Fruit fly (Drosophila melanogaster): ENCODE results near the gene CG34273.
A peak's percentile ranks its signal among the peaks of the same experiment; 100 is the strongest.

CG34273 gene

dm6 chr3R:14558383-14558883 lies 41.6 kb downstream of the CG34273 start (continued):
- peak; percentile 74 for TF ChIP-seq CG11560 (tag; IDR thresholded peaks at IDR 0.05)
- peak; percentile 64; the same call in 1 of the 2 replicates for TF ChIP-seq Doc2 (GFP tag; IDR thresholded peaks at IDR 0.05)
- no peak for TF ChIP-seq inv (GFP tag; IDR thresholded peaks at IDR 0.05; ENCODE audit: partially characterized antibody)
- peak; percentile 73 for TF ChIP-seq trem (tag; optimal IDR thresholded peaks at IDR 0.05)
- TF ChIP-seq CG10209 (GFP tag; optimal IDR thresholded peaks at IDR 0.05): peak; percentile 92
- TF ChIP-seq vvl (GFP tag; IDR thresholded peaks at IDR 0.05): peak; percentile 92
- peak; percentile 69 for TF ChIP-seq CG31224 (GFP tag; IDR thresholded peaks at IDR 0.05)
- TF ChIP-seq CG6175 (GFP tag; IDR thresholded peaks at IDR 0.05): peak; percentile 39; the same call in 1 of the 3 replicates
- peak; percentile 71 for TF ChIP-seq CG32772 (GFP tag; IDR thresholded peaks at IDR 0.05)
- peak; percentile 89 for TF ChIP-seq CG17385 (GFP tag; optimal IDR thresholded peaks at IDR 0.05)
- peak; percentile 84 for TF ChIP-seq CG17568 (GFP tag; optimal IDR thresholded peaks at IDR 0.05)
- peak; percentile 71 for TF ChIP-seq dimm (GFP tag; IDR thresholded peaks at IDR 0.05)
- TF ChIP-seq CkIIα-i1 (GFP tag; IDR thresholded peaks at IDR 0.05): peak; percentile 19; the same call in 1 of the 2 replicates
- peak; percentile 84 for TF ChIP-seq CG4854 (GFP tag; optimal IDR thresholded peaks at IDR 0.05)
- peak; percentile 42; the same call in 1 of the 3 replicates for TF ChIP-seq HLH4C (GFP tag; IDR thresholded peaks at IDR 0.05; ENCODE audit: partially characterized antibody)
- TF ChIP-seq crc (GFP tag; optimal IDR thresholded peaks at IDR 0.05): peak; percentile 87
- peak; percentile 77 for TF ChIP-seq CrebB (tag; optimal IDR thresholded peaks at IDR 0.05)
- peak; percentile 84 for TF ChIP-seq CG12155 (GFP tag; optimal IDR thresholded peaks at IDR 0.05)
- TF ChIP-seq fd3F (GFP tag; optimal IDR thresholded peaks at IDR 0.05): peak; percentile 88
- peak; percentile 75 for TF ChIP-seq CG7987 (GFP tag; optimal IDR thresholded peaks at IDR 0.05)
- peak; percentile 58 for TF ChIP-seq Lhr (GFP tag; optimal IDR thresholded peaks at IDR 0.05)
- peak; percentile 93 for TF ChIP-seq CG6854 (GFP tag; optimal IDR thresholded peaks at IDR 0.05)
- TF ChIP-seq CG2875 (GFP tag; optimal IDR thresholded peaks at IDR 0.05): peak; percentile 88
- peak; percentile 79 for TF ChIP-seq CG18011 (GFP tag; optimal IDR thresholded peaks at IDR 0.05)
- TF ChIP-seq hbn (GFP tag; IDR thresholded peaks at IDR 0.05; ENCODE audit: partially characterized antibody): no peak
- peak; percentile 85; the same call in 1 of the 2 replicates for TF ChIP-seq ttk (GFP tag; IDR thresholded peaks at IDR 0.05)
- TF ChIP-seq usp (GFP tag; optimal IDR thresholded peaks at IDR 0.05): no peak
- peak; percentile 82 for TF ChIP-seq CG5953 (GFP tag; IDR thresholded peaks at IDR 0.05)
- TF ChIP-seq pita (GFP tag; optimal IDR thresholded peaks at IDR 0.05): no peak
- no peak for TF ChIP-seq dmrt11E (tag; optimal IDR thresholded peaks at IDR 0.05)
- peak; percentile 83 for TF ChIP-seq CG1792 (GFP tag; optimal IDR thresholded peaks at IDR 0.05)
- peak; percentile 91 for TF ChIP-seq gcm (GFP tag; optimal IDR thresholded peaks at IDR 0.05)
- TF ChIP-seq CG17328 (GFP tag; IDR thresholded peaks at IDR 0.05): peak; percentile 67
- peak; percentile 51 for TF ChIP-seq da (GFP tag; optimal IDR thresholded peaks at IDR 0.05)
- TF ChIP-seq CG14860 (GFP tag; IDR thresholded peaks at IDR 0.05; ENCODE audit: partially characterized antibody): no peak
- TF ChIP-seq Usf (GFP tag; optimal IDR thresholded peaks at IDR 0.05): peak; percentile 69
- peak; percentile 93 for TF ChIP-seq CG12391 (tag; optimal IDR thresholded peaks at IDR 0.05)
- TF ChIP-seq ind (GFP tag; optimal IDR thresholded peaks at IDR 0.05): peak; percentile 85
- peak; percentile 97 for TF ChIP-seq CG18599 (GFP tag; optimal IDR thresholded peaks at IDR 0.05)
- TF ChIP-seq CG33557 (GFP tag; optimal IDR thresholded peaks at IDR 0.05): no peak
- peak; percentile 57 for TF ChIP-seq Sry-δ (GFP tag; optimal IDR thresholded peaks at IDR 0.05)
- peak; percentile 80 for TF ChIP-seq Awh (GFP tag; IDR thresholded peaks at IDR 0.05)
- peak; percentile 71 for TF ChIP-seq CG17802 (tag; optimal IDR thresholded peaks at IDR 0.05)
- TF ChIP-seq TFAM (GFP tag; optimal IDR thresholded peaks at IDR 0.05): no peak
- TF ChIP-seq CG1647 (GFP tag; optimal IDR thresholded peaks at IDR 0.05): peak; percentile 80
- peak; percentile 86 for TF ChIP-seq disco-r (GFP tag; optimal IDR thresholded peaks at IDR 0.05)
- no peak for TF ChIP-seq Lpt (GFP tag; optimal IDR thresholded peaks at IDR 0.05)
- no peak for TF ChIP-seq pzg (GFP tag; optimal IDR thresholded peaks at IDR 0.05)
- no peak for TF ChIP-seq Opbp (GFP tag; IDR thresholded peaks at IDR 0.05; ENCODE audit: partially characterized antibody)
